Worm (Caenorhabditis elegans) whole organism, young adult: ENCODE data around the gene rgs-10.

Experiments used
- F10E7.11 ChIP-seq: sonication (generic microtip); optimal IDR thresholded peaks from 2 replicates; lab custom pipeline; 2017; ENCODE audit warnings: mild to moderate bottlenecking, missing genetic modification characterization, moderate library complexity, missing compliant biosample characterization
- lin-26 ChIP-seq: fragments of 200-800 bp; sonication (Bioruptor generic); IDR thresholded peaks from 2 replicates; pipeline ENCODE4 v1.3.6; 2022; ENCODE audit warnings: missing genetic modification reagents, missing genetic modification characterization, missing compliant biosample characterization
- snpc-4 ChIP-seq, 5 experiments: fragments of 150-350 bp in 1 of 5; sonication (generic microtip) in 4 of 5; optimal IDR thresholded peaks; 2 replicates each; lab custom pipeline; 2014 to 2018; ENCODE audit warnings: missing genetic modification characterization in 5 of 5, missing biosample characterization in 3 of 5, antibody characterized with exemption in 2 of 5, mild to moderate bottlenecking in 2 of 5, missing compliant biosample characterization in 2 of 5, missing genotype in 2 of 5, moderate library complexity in 2 of 5, missing genetic modification reagents in 1 of 5

DNA sequence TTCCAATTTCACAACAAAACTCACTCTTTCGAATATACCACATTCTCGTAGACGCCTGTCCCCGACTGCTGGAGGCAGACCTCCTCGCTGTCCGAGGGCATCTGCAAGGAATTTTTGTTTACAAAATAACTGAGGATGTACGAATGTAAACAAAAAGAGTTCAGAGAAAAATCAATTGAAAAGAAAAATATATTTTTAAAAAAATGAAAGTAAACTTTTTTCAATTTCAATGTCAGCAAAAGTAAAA, 16.4 kb upstream of the rgs-10 start, which contains the start of gene mrp-5:
- TF ChIP-seq lin-26 (GFP tag; lab: Robert Waterston, UW) (no peak), F10E7.11 (tag; lab: Kevin White, UChicago) (no peak), snpc-4 (GFP tag; optimal IDR thresholded peaks at IDR 0.05; lab: Kevin White, UChicago) (no peak), snpc-4 (tag; optimal IDR thresholded peaks at IDR 0.05; lab: Kevin White, UChicago) (no peak)
